Fruit fly (Drosophila melanogaster) S2 (cell line): ENCODE results near the gene Nckx30C.

Experiments used
- CG8478 ChIP-seq: fragments of >200 bp; optimal IDR thresholded peaks from 2 replicates; lab custom pipeline; 2018
- CTCF ChIP-seq, 2 experiments: fragments of >200 bp; optimal IDR thresholded peaks; 2 replicates each; lab custom pipeline; 2018

dm6 chr2L:9673235-9673634 is 73.1 kb downstream of the Nckx30C start:
- no peak for TF ChIP-seq CTCF (optimal IDR thresholded peaks at IDR 0.05; lab: Kevin White, UChicago)
- no peak for TF ChIP-seq CG8478
